Fruit fly (Drosophila melanogaster) whole organism, adult: ENCODE measurements around the gene MtnF.

Experiments
- CG11617 ChIP-seq: fragments of 200-800 bp; sonication (Bioruptor generic); optimal IDR thresholded peaks from 2 replicates; lab custom pipeline; 2017; ENCODE audit warnings: mild to moderate bottlenecking, missing biosample characterization, missing genetic modification reagents, missing genetic modification characterization
- CG12768 ChIP-seq: fragments of 200-800 bp; sonication (Bioruptor generic); optimal IDR thresholded peaks from 2 replicates; lab custom pipeline; 2017; ENCODE audit warnings: missing biosample characterization, missing genetic modification characterization, mild to moderate bottlenecking, moderate library complexity, missing genetic modification reagents
- CG14711 ChIP-seq: fragments of 200-800 bp; sonication (Bioruptor generic); optimal IDR thresholded peaks from 2 replicates; lab custom pipeline; 2018; ENCODE audit warnings: missing biosample characterization, mild to moderate bottlenecking, missing genetic modification characterization, moderate library complexity
- CG1620 ChIP-seq: fragments of 200-800 bp; sonication (Bioruptor generic); optimal IDR thresholded peaks from 2 replicates; lab custom pipeline; 2016; ENCODE audit warnings: missing biosample characterization, missing genetic modification characterization
- CG33017 ChIP-seq: fragments of 200-800 bp; sonication (Bioruptor generic); optimal IDR thresholded peaks from 2 replicates; lab custom pipeline; 2018; ENCODE audit warnings: missing biosample characterization, mild to moderate bottlenecking, missing genetic modification characterization, moderate library complexity
- CG5204 ChIP-seq: fragments of 200-800 bp; sonication (Bioruptor generic); optimal IDR thresholded peaks from 2 replicates; lab custom pipeline; 2016; ENCODE audit warnings: missing biosample characterization, missing genetic modification characterization
- CG7045 ChIP-seq: fragments of 200-800 bp; sonication (Bioruptor generic); optimal IDR thresholded peaks from 2 replicates; lab custom pipeline; 2017; ENCODE audit warnings: missing biosample characterization, mild to moderate bottlenecking, missing genetic modification characterization
- CG7101 ChIP-seq: fragments of 200-800 bp; sonication (Bioruptor generic); optimal IDR thresholded peaks from 2 replicates; lab custom pipeline; 2018; ENCODE audit warnings: missing biosample characterization, mild to moderate bottlenecking, missing genetic modification characterization, moderate library complexity
- Clk ChIP-seq: fragments of 200-800 bp; sonication (Bioruptor generic); optimal IDR thresholded peaks from 2 replicates; lab custom pipeline; 2017; ENCODE audit warnings: missing biosample characterization, missing genetic modification characterization
- Crg-1 ChIP-seq: fragments of 200-800 bp; sonication (Bioruptor generic); optimal IDR thresholded peaks from 2 replicates; lab custom pipeline; 2016; ENCODE audit warnings: missing biosample characterization, missing genetic modification characterization
- Hr96 ChIP-seq: fragments of 200-800 bp; sonication (Bioruptor generic); optimal IDR thresholded peaks from 2 replicates; lab custom pipeline; 2016; ENCODE audit warnings: missing biosample characterization, missing genetic modification characterization
- Mnt ChIP-seq: fragments of 200-800 bp; sonication (Bioruptor generic); optimal IDR thresholded peaks from 2 replicates; lab custom pipeline; 2016; ENCODE audit warnings: missing biosample characterization, mild to moderate bottlenecking, missing genetic modification characterization
- bab1 ChIP-seq: fragments of 200-800 bp; sonication (Bioruptor generic); optimal IDR thresholded peaks from 3 replicates; lab custom pipeline; 2019; ENCODE audit warnings: missing biosample characterization, mild to moderate bottlenecking, missing genetic modification characterization, moderate library complexity
- cic ChIP-seq: fragments of 200-800 bp; sonication (Bioruptor generic); optimal IDR thresholded peaks from 2 replicates; lab custom pipeline; 2017; ENCODE audit warnings: missing biosample characterization, mild to moderate bottlenecking, missing genetic modification characterization, moderate library complexity
- cnc ChIP-seq, 2 experiments: fragments of >200 bp; optimal IDR thresholded peaks; 2 replicates each; lab custom pipeline; 2017
- kay ChIP-seq: fragments of 200-800 bp; sonication (Bioruptor generic); peaks from one replicate; lab custom pipeline; 2016; ENCODE audit warnings: missing biosample characterization, missing genetic modification characterization, borderline replicate concordance
- ovo ChIP-seq: fragments of 200-800 bp; sonication (Bioruptor generic); optimal IDR thresholded peaks from 2 replicates; lab custom pipeline; 2016; ENCODE audit warnings: missing biosample characterization, missing genetic modification characterization
- pad ChIP-seq: fragments of 200-800 bp; sonication (Bioruptor generic); optimal IDR thresholded peaks from 3 replicates; lab custom pipeline; 2017; ENCODE audit warnings: missing biosample characterization, missing genetic modification characterization, mild to moderate bottlenecking, moderate library complexity, missing genetic modification reagents
- tj ChIP-seq: fragments of 200-800 bp; sonication (Bioruptor generic); optimal IDR thresholded peaks from 3 replicates; lab custom pipeline; 2017; ENCODE audit warnings: missing biosample characterization, mild to moderate bottlenecking, missing genetic modification characterization, moderate library complexity
- toe ChIP-seq: fragments of 200-800 bp; sonication (Bioruptor generic); optimal IDR thresholded peaks from 2 replicates; lab custom pipeline; 2016; ENCODE audit warnings: missing biosample characterization, missing genetic modification characterization

MtnF gene

DNA sequence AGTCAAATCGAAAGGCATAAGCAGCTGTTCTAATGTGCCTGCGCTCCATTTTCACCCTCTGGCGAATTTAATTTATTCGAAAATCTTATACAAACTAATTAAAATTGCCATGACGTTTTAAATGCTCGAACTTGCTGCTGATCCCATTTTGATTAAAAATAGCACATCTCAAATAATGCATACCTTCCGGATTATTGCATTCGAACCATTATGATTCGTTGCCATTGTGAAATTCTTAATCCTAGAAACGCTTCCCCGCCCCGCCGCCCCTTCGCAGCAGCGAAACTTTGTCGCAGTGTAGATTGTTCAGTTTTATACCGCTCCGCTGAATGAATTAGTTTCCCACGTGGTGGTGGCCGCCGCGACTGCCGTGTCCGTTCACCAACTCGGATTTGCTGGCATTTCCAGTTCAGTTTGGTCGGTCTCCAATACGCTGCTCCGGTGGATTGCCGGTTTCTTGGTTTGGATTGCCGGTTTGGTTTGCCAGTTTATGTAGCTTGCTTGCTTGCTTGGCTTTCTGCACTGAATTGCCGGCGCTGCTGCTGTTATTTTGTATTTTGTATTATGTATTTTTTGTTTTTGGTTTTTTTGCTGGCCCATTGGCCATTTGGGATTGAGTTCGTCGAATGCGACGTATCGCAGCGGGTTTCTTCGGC, 36.3 kb downstream of the MtnF start:
- TF ChIP-seq tj (peak; percentile 1), CG7101 (tag; lab: Kevin White, UChicago) (no peak)

dm6 chr3R:24596881-24597280, 38.1 kb downstream of the MtnF start:
- TF ChIP-seq CG14711 (tag; lab: Kevin White, UChicago), result no peak
- peak; percentile 48 for TF ChIP-seq cic
- no peak for TF ChIP-seq CG11617 (GFP tag; lab: Kevin White, UChicago)

dm6 chr3R:24595330-24596114, 39.4 kb downstream of the MtnF start:
- TF ChIP-seq kay (GFP tag; lab: Kevin White, UChicago), result peak; percentile 53
- TF ChIP-seq pad (GFP tag; lab: Kevin White, UChicago), result no peak
- no peak for TF ChIP-seq Clk (GFP tag; lab: Kevin White, UChicago)

DNA sequence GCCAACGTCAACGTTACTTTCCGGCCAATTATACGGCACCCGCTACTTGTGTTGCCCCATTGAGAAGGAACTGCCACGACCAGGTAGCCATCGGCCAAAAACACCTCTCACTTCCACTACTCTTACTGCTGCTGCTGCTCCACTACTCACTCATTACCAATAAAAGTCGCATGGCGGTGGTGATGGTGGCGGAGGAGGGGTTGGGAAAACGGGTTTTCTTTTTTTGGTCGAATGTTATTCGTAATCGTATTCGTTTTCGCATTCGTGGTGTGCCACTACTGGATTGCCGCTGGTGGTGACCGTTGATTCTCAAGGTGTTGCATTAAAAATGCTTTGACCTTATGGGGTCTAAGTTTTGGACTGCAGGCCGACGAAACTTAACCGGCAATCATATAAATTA, 41.2 kb downstream of the MtnF start:
- TF ChIP-seq Mnt (no peak), cic (no peak)

DNA sequence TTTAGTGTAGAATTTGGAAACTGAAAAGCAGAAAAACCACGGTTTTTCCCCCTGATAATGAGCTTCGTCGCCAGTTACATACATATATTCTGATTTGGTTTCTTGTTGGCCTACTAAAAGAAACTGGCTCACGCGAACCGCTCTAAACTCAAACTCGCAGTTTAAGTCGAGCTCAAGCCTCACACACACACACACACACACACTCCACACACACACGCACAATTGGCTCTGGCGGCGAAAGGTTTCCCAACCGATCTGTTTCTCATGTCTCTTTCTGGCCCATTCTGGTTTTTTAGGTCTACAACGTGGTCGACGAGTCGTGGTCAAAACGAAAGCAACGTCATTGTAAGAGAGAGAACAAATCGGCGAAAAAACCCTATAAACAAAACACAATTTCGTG, 44.7 kb downstream of the MtnF start:
- no peak for TF ChIP-seq CG5204 (GFP tag; lab: Kevin White, UChicago)
- TF ChIP-seq Hr96 (GFP tag; lab: Kevin White, UChicago), result no peak
- no peak for TF ChIP-seq toe
- no peak for TF ChIP-seq ovo (GFP tag; lab: Kevin White, UChicago)
- TF ChIP-seq tj, result no peak
- no peak for TF ChIP-seq CG12768 (GFP tag; lab: Kevin White, UChicago)
- TF ChIP-seq kay (GFP tag; lab: Kevin White, UChicago), result no peak
- TF ChIP-seq Crg-1, result no peak
- no peak for TF ChIP-seq cic
- no peak for TF ChIP-seq CG14711 (tag; lab: Kevin White, UChicago)
- no peak for TF ChIP-seq CG7045 (GFP tag; lab: Kevin White, UChicago)
- TF ChIP-seq Clk (GFP tag; lab: Kevin White, UChicago), result no peak
- no peak for TF ChIP-seq Mnt
- TF ChIP-seq CG7101 (tag; lab: Kevin White, UChicago), result no peak
- TF ChIP-seq CG1620 (GFP tag; lab: Kevin White, UChicago), result no peak
- no peak for TF ChIP-seq CG33017 (tag; lab: Kevin White, UChicago)

DNA sequence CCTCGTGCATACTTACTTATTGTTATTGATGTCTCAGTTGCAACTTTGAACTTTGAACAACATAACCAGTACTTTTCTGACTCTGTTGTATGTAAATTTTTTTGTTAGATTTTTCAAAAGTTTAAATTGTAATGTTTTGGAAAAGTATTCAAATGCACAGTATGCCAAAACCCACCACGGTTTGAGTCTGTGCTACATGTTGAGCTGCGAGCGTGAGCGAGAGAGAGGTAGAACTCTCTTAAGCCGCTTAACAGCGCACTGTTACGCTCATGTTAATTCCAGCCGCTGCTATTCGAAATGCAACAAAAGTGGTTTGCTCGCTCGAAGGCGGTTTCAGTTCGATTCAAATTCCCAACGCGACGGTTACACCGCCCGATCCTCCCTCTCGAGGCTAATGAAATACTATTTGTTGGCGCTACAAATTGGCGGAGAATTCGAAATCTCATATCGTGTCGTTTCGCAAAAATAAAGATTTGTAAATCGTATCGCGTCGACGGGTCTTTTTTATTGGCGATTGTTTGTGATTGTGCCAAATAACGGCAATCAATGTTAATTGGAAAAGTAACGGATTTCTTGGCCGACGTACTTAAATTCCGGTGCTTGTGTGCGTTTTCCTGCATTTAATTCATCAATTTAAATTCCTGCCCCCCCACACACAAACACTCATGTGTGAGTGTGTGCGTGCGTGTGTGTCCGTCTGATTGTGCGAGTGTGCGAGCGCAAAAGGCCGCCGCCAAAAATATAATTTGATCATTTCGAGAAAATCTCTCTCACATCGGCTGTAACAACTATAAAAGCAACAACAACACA, 45.9 kb downstream of the MtnF start:
- TF ChIP-seq cic (peak; percentile 50), Mnt (peak; percentile 21), tj (peak; percentile 35), ovo (GFP tag; lab: Kevin White, UChicago) (peak; percentile 15), bab1 (peak; percentile 35), CG11617 (GFP tag; lab: Kevin White, UChicago) (peak; percentile 19), CG33017 (tag; lab: Kevin White, UChicago) (no peak), CG12768 (GFP tag; lab: Kevin White, UChicago) (no peak)

- TF ChIP-seq CG7045 (GFP tag; lab: Kevin White, UChicago) (no peak), Mnt (peak; percentile 86), kay (GFP tag; lab: Kevin White, UChicago) (no peak), CG5204 (GFP tag; lab: Kevin White, UChicago) (no peak), bab1 (peak; percentile 25), cic (peak; percentile 92), Clk (GFP tag; lab: Kevin White, UChicago) (no peak), CG7101 (tag; lab: Kevin White, UChicago) (no peak), ovo (GFP tag; lab: Kevin White, UChicago) (peak; percentile 65), CG11617 (GFP tag; lab: Kevin White, UChicago) (peak; percentile 19), toe (no peak), cnc (optimal IDR thresholded peaks at IDR 0.05; lab: Kevin White, UChicago) (no peak), pad (GFP tag; lab: Kevin White, UChicago) (peak; percentile 95), tj (peak; percentile 99), CG12768 (GFP tag; lab: Kevin White, UChicago) (peak; percentile 50)
Observed at dm6 chr3R:24586453-24586886, 48.5 kb downstream of the MtnF start.
